Worm (Caenorhabditis elegans) whole organism, L4/young adult: ENCODE data around the gene nep-15.

ENCODE experiments used
- W03F9.2 ChIP-seq: fragments of 150-350 bp; optimal IDR thresholded peaks from 2 replicates; lab custom pipeline; 2014; ENCODE audit warnings: missing biosample characterization, missing genetic modification characterization
- dao-5 ChIP-seq: sonication (generic microtip); optimal IDR thresholded peaks from 2 replicates; lab custom pipeline; 2016; ENCODE audit warnings: missing genotype, missing genetic modification characterization, moderate library complexity, missing compliant biosample characterization
- him-1 ChIP-seq: sonication (generic microtip); optimal IDR thresholded peaks from 2 replicates; lab custom pipeline; 2016; ENCODE audit warnings: missing genotype, missing genetic modification reagents, missing genetic modification characterization, missing compliant biosample characterization

DNA sequence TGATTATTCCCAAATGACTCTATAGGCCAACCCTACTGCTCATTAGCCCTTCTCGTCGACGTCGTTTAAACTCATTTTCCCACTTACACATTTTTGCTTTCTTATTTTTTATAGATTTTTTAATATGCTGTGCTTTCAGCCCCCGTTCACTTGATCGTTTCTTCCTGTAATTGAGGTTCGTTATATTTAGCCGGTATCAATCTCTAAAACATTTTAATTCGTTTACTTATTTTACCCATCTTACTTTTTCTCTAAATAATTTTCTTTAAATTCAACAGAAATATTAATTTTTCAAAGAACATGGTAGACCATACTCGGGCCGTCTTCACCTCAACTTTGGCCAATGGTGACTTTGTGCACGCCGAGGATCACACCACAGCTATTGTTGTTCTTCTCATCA, 30.3 kb upstream of the nep-15 start, which contains the start of gene F55E10.1:
- TF ChIP-seq dao-5 (tag; lab: Kevin White, UChicago) (no peak), him-1 (tag; lab: Kevin White, UChicago) (no peak), W03F9.2 (tag; lab: Kevin White, UChicago) (no peak)
